Fruit fly (Drosophila melanogaster) whole organism, embryonic: ENCODE data around the gene P5CDh2.

Source experiments
- ATbp ChIP-seq: fragments of 200-800 bp; sonication (Bioruptor generic); optimal IDR thresholded peaks from 2 replicates; lab custom pipeline; 2017; ENCODE audit warnings: missing biosample characterization, mild to moderate bottlenecking, missing genetic modification characterization, missing genetic modification reagents
- Adf1 ChIP-seq: fragments of 200-800 bp; sonication (Bioruptor generic); IDR thresholded peaks from 2 replicates; pipeline ENCODE4 v1.3.6; 2022; ENCODE audit warnings: missing biosample characterization, missing genetic modification characterization
- Bgb ChIP-seq: fragments of 200-800 bp; sonication (Bioruptor generic); IDR thresholded peaks from 2 replicates; pipeline ENCODE4 v1.3.6; 2022; ENCODE audit warnings: missing biosample characterization, missing genetic modification characterization; ENCODE audit not compliant: partially characterized antibody
- CG11456 ChIP-seq: fragments of 200-800 bp; sonication (Bioruptor generic); IDR thresholded peaks from 3 replicates; pipeline ENCODE4 v1.3.6; 2022; ENCODE audit warnings: missing biosample characterization, missing genetic modification characterization
- CG11560 ChIP-seq: fragments of 200-800 bp; sonication (Bioruptor generic); IDR thresholded peaks from 3 replicates; pipeline ENCODE4 v1.3.6; 2022; ENCODE audit warnings: missing biosample characterization, missing genetic modification characterization
- CG12219 ChIP-seq: fragments of 200-800 bp; sonication (Bioruptor generic); optimal IDR thresholded peaks from 3 replicates; lab custom pipeline; 2018; ENCODE audit warnings: missing biosample characterization, mild to moderate bottlenecking, missing genetic modification characterization
- CG1233 ChIP-seq: fragments of 200-800 bp; sonication (Bioruptor generic); optimal IDR thresholded peaks from 4 replicates; lab custom pipeline; 2018; ENCODE audit warnings: missing biosample characterization, mild to moderate bottlenecking, missing genetic modification characterization
- CG13424 ChIP-seq: fragments of 200-800 bp; sonication (Bioruptor generic); optimal IDR thresholded peaks from 2 replicates; lab custom pipeline; 2019; ENCODE audit warnings: missing biosample characterization, mild to moderate bottlenecking, missing genetic modification characterization, moderate library complexity
- CG15269 ChIP-seq: fragments of 200-800 bp; sonication (Bioruptor generic); optimal IDR thresholded peaks from 2 replicates; lab custom pipeline; 2018; ENCODE audit warnings: missing biosample characterization, mild to moderate bottlenecking, missing genetic modification characterization, moderate library complexity
- CG1603 ChIP-seq: fragments of 200-800 bp; sonication (Bioruptor generic); optimal IDR thresholded peaks from 2 replicates; lab custom pipeline; 2019; ENCODE audit warnings: missing biosample characterization, mild to moderate bottlenecking, missing genetic modification characterization, moderate library complexity
- CG16779 ChIP-seq: fragments of 200-800 bp; sonication (Bioruptor generic); IDR thresholded peaks from 2 replicates; pipeline ENCODE4 v1.3.6; 2022; ENCODE audit warnings: missing biosample characterization, missing genetic modification characterization
- CG17912 ChIP-seq: fragments of 200-800 bp; sonication (Bioruptor generic); optimal IDR thresholded peaks from 2 replicates; lab custom pipeline; 2018; ENCODE audit warnings: missing biosample characterization, mild to moderate bottlenecking, missing genetic modification characterization
- CG18619 ChIP-seq: fragments of 200-800 bp; sonication (Bioruptor generic); optimal IDR thresholded peaks from 3 replicates; lab custom pipeline; 2017; ENCODE audit warnings: missing biosample characterization, mild to moderate bottlenecking, missing genetic modification characterization
- CG30020 ChIP-seq: fragments of 200-800 bp; optimal IDR thresholded peaks from 2 replicates; lab custom pipeline; 2019; ENCODE audit warnings: missing biosample characterization, mild to moderate bottlenecking, missing genetic modification characterization, moderate library complexity
- CG30431 ChIP-seq: fragments of 200-800 bp; sonication (Bioruptor generic); optimal IDR thresholded peaks from 2 replicates; lab custom pipeline; 2017; ENCODE audit warnings: missing biosample characterization, missing genetic modification characterization
- CG3065 ChIP-seq: fragments of 200-800 bp; sonication (Bioruptor generic); optimal IDR thresholded peaks from 2 replicates; lab custom pipeline; 2016; ENCODE audit warnings: missing biosample characterization, missing genetic modification characterization
- CG33213 ChIP-seq: fragments of 200-800 bp; sonication (Bioruptor generic); optimal IDR thresholded peaks from 3 replicates; lab custom pipeline; 2016; ENCODE audit warnings: missing biosample characterization, missing genetic modification characterization
- CG3407 ChIP-seq: fragments of 200-800 bp; sonication (Bioruptor generic); optimal IDR thresholded peaks from 2 replicates; lab custom pipeline; 2018; ENCODE audit warnings: missing biosample characterization, mild to moderate bottlenecking, missing genetic modification characterization
- CG34224 ChIP-seq: fragments of 200-800 bp; sonication (Bioruptor generic); IDR thresholded peaks from 3 replicates; pipeline ENCODE4 v1.3.6; 2022; ENCODE audit warnings: missing biosample characterization, missing genetic modification characterization; ENCODE audit not compliant: partially characterized antibody
- CG4820 ChIP-seq: fragments of 200-800 bp; sonication (Bioruptor generic); optimal IDR thresholded peaks from 3 replicates; lab custom pipeline; 2016; ENCODE audit warnings: missing biosample characterization, missing genetic modification characterization
- CG7357 ChIP-seq: fragments of 200-800 bp; sonication (Bioruptor generic); IDR thresholded peaks from 3 replicates; pipeline ENCODE4 v1.3.6; 2022; ENCODE audit warnings: missing biosample characterization, missing genetic modification characterization
- CG8359 ChIP-seq: fragments of 200-800 bp; sonication (Bioruptor generic); optimal IDR thresholded peaks from 2 replicates; lab custom pipeline; 2017; ENCODE audit warnings: missing biosample characterization, mild to moderate bottlenecking, missing genetic modification characterization, borderline replicate concordance
- Dip2 ChIP-seq: fragments of 200-800 bp; sonication (Bioruptor generic); IDR thresholded peaks from 2 replicates; pipeline ENCODE4 v1.3.6; 2022; ENCODE audit warnings: missing biosample characterization, missing genetic modification characterization
- Doc3 ChIP-seq: fragments of 200-800 bp; sonication (Bioruptor generic); IDR thresholded peaks from 3 replicates; pipeline ENCODE4 v1.3.6; 2022; ENCODE audit warnings: missing biosample characterization, missing genetic modification characterization; ENCODE audit not compliant: partially characterized antibody
- Fer1 ChIP-seq: fragments of 200-800 bp; sonication (Bioruptor generic); optimal IDR thresholded peaks from 2 replicates; lab custom pipeline; 2017; ENCODE audit warnings: missing biosample characterization, mild to moderate bottlenecking, missing genetic modification characterization
- HmgD ChIP-seq: fragments of 200-800 bp; sonication (Bioruptor generic); optimal IDR thresholded peaks from 3 replicates; lab custom pipeline; 2016; ENCODE audit warnings: missing biosample characterization, missing genetic modification characterization
- NC2β ChIP-seq: fragments of 200-800 bp; sonication (Bioruptor generic); optimal IDR thresholded peaks from 2 replicates; lab custom pipeline; 2016; ENCODE audit warnings: missing biosample characterization, missing genetic modification characterization
- Nf-YB ChIP-seq: fragments of 200-800 bp; sonication (Bioruptor generic); optimal IDR thresholded peaks from 3 replicates; lab custom pipeline; 2019; ENCODE audit warnings: missing biosample characterization, mild to moderate bottlenecking, missing genetic modification characterization, moderate library complexity
- NfI ChIP-seq: fragments of 200-800 bp; sonication (Bioruptor generic); optimal IDR thresholded peaks from 3 replicates; lab custom pipeline; 2018; ENCODE audit warnings: missing biosample characterization, mild to moderate bottlenecking, missing genetic modification characterization, moderate library complexity
- Trl ChIP-seq, 3 experiments: fragments of >200 bp in 2 of 3; fragments of 200-800 bp in 1 of 3; sonication (Bioruptor generic) in 1 of 3; optimal IDR thresholded peaks; 2 replicates in 1 of 3; 3 replicates in 2 of 3; lab custom pipeline; 2016 to 2017; ENCODE audit warnings: missing biosample characterization in 1 of 3, missing genetic modification characterization in 1 of 3
- bowl ChIP-seq: fragments of 200-800 bp; sonication (Bioruptor generic); IDR thresholded peaks from 2 replicates; pipeline ENCODE4 v1.3.6; 2022; ENCODE audit warnings: missing biosample characterization, missing genetic modification characterization
- br ChIP-seq: fragments of >200 bp; optimal IDR thresholded peaks from 2 replicates; lab custom pipeline; 2017
- chinmo ChIP-seq: fragments of 200-800 bp; sonication (Bioruptor generic); IDR thresholded peaks from 4 replicates; pipeline ENCODE4 v1.3.6; 2022; ENCODE audit warnings: missing biosample characterization, missing genetic modification characterization; ENCODE audit not compliant: partially characterized antibody
- crc ChIP-seq: fragments of 200-800 bp; sonication (Bioruptor generic); optimal IDR thresholded peaks from 2 replicates; lab custom pipeline; 2016; ENCODE audit warnings: missing biosample characterization, missing genetic modification characterization
- eve ChIP-seq, 2 experiments: fragments of >200 bp; optimal IDR thresholded peaks; 2 replicates each; lab custom pipeline; 2017; ENCODE audit warnings: missing biosample characterization in 2 of 2, missing genetic modification characterization in 2 of 2
- gro ChIP-seq: fragments of 200-800 bp; sonication (Bioruptor generic); optimal IDR thresholded peaks from 2 replicates; lab custom pipeline; 2016; ENCODE audit warnings: missing biosample characterization, missing genetic modification characterization
- gt ChIP-seq: fragments of 200-800 bp; sonication (Bioruptor generic); IDR thresholded peaks from 2 replicates; pipeline ENCODE4 v1.3.6; 2022; ENCODE audit warnings: missing biosample characterization, missing genetic modification characterization
- hkb ChIP-seq, 2 experiments: fragments of 200-800 bp in 1 of 2; fragments of >200 bp in 1 of 2; sonication (Bioruptor generic) in 1 of 2; IDR thresholded peaks in 1 of 2; optimal IDR thresholded peaks in 1 of 2; 2 replicates each; pipeline versions ENCODE4 v1.3.6 to Lab custom; 2017 to 2022; ENCODE audit warnings: missing biosample characterization in 1 of 2, missing genetic modification characterization in 1 of 2
- rib ChIP-seq: fragments of 200-800 bp; sonication (Bioruptor generic); IDR thresholded peaks from 2 replicates; pipeline ENCODE4 v1.3.6; 2022; ENCODE audit warnings: missing biosample characterization, missing genetic modification characterization
- ro ChIP-seq: fragments of 200-800 bp; sonication (Bioruptor generic); IDR thresholded peaks from 2 replicates; pipeline ENCODE4 v1.3.6; 2022; ENCODE audit warnings: missing biosample characterization, missing genetic modification characterization
- sob ChIP-seq: fragments of 200-800 bp; sonication (Bioruptor generic); IDR thresholded peaks from 2 replicates; pipeline ENCODE4 v1.3.6; 2022; ENCODE audit warnings: missing biosample characterization, missing genetic modification characterization
- sqz ChIP-seq: fragments of 200-800 bp; sonication (Bioruptor generic); optimal IDR thresholded peaks from 3 replicates; lab custom pipeline; 2018; ENCODE audit warnings: missing biosample characterization, mild to moderate bottlenecking, missing genetic modification characterization
- ssp ChIP-seq: fragments of 200-800 bp; sonication (Bioruptor generic); IDR thresholded peaks from 2 replicates; pipeline ENCODE4 v1.3.6; 2022; ENCODE audit warnings: missing biosample characterization, missing genetic modification characterization
- sug ChIP-seq: fragments of 200-800 bp; optimal IDR thresholded peaks from 2 replicates; lab custom pipeline; 2019; ENCODE audit warnings: missing biosample characterization, mild to moderate bottlenecking, missing genetic modification characterization, moderate library complexity
- tap ChIP-seq: fragments of 200-800 bp; optimal IDR thresholded peaks from 3 replicates; lab custom pipeline; 2019; ENCODE audit warnings: missing biosample characterization, mild to moderate bottlenecking, missing genetic modification characterization, moderate library complexity
- tgo ChIP-seq: fragments of 200-800 bp; sonication (Bioruptor generic); IDR thresholded peaks from 3 replicates; pipeline ENCODE4 v1.3.6; 2022; ENCODE audit warnings: missing biosample characterization, missing genetic modification characterization
- tll ChIP-seq, 2 experiments: fragments of 200-800 bp in 1 of 2; fragments of >200 bp in 1 of 2; sonication (Bioruptor generic) in 1 of 2; optimal IDR thresholded peaks; 2 replicates each; lab custom pipeline; 2017 to 2019; ENCODE audit warnings: missing biosample characterization in 2 of 2, missing genetic modification characterization in 2 of 2, mild to moderate bottlenecking in 1 of 2, moderate library complexity in 1 of 2
- tup ChIP-seq: fragments of 200-800 bp; sonication (Bioruptor generic); optimal IDR thresholded peaks from 2 replicates; lab custom pipeline; 2016; ENCODE audit warnings: missing biosample characterization, mild to moderate bottlenecking, missing genetic modification characterization, moderate library complexity

P5CDh2 gene

dm6 chr3R:21870158-21870971, 7.4 kb upstream of the P5CDh2 start, which contains the start of gene CG31431 (continued):
- TF ChIP-seq ro (GFP tag; lab: Robert Waterston, UW) (peak; percentile 93), Adf1 (peak; percentile 86), CG3065 (peak; percentile 92), Doc3 (GFP tag; lab: Robert Waterston, UW) (no peak), NC2β (GFP tag; lab: Kevin White, UChicago) (peak; percentile 97), hkb (optimal IDR thresholded peaks at IDR 0.05; lab: Kevin White, UChicago) (no peak), hkb (GFP tag; IDR thresholded peaks at IDR 0.05; lab: Robert Waterston, UW) (peak; percentile 98), CG33213 (peak; percentile 97), sqz (GFP tag; lab: Kevin White, UChicago) (peak; percentile 92), CG3407 (GFP tag; lab: Kevin White, UChicago) (peak; percentile 90), ssp (GFP tag; lab: Robert Waterston, UW) (peak; percentile 89), CG1233 (GFP tag; lab: Kevin White, UChicago) (peak; percentile 97), sug (peak; percentile 96), Fer1 (GFP tag; lab: Kevin White, UChicago) (peak; percentile 98), sob (GFP tag; lab: Robert Waterston, UW) (peak; percentile 99), CG4820 (GFP tag; lab: Kevin White, UChicago) (peak; percentile 98), tap (peak; percentile 97), chinmo (0 out of 4 replicates have a peak, but pooled peaks have one; percentile 17), NfI (GFP tag; lab: Kevin White, UChicago) (peak; percentile 96), Dip2 (GFP tag; lab: Robert Waterston, UW) (peak; percentile 70; the same call in 1 of the 2 replicates), CG34224 (no peak), CG1603 (tag; lab: Kevin White, UChicago) (peak; percentile 98), CG30020 (tag; lab: Kevin White, UChicago) (peak; percentile 77), ATbp (GFP tag; lab: Kevin White, UChicago) (peak; percentile 94), CG17912 (GFP tag; lab: Kevin White, UChicago) (peak; percentile 74), HmgD (GFP tag; lab: Kevin White, UChicago) (peak; percentile 95), Bgb (GFP tag; lab: Robert Waterston, UW) (no peak), CG30431 (GFP tag; lab: Kevin White, UChicago) (peak; percentile 92), CG15269 (tag; lab: Kevin White, UChicago) (peak; percentile 98), gro (peak; percentile 98), tll (GFP tag; optimal IDR thresholded peaks at IDR 0.05; lab: Kevin White, UChicago) (peak in 1 of 2 experiments; percentile 72), tgo (GFP tag; lab: Robert Waterston, UW) (peak; percentile 98), CG16779 (GFP tag; lab: Robert Waterston, UW) (peak; percentile 96), Nf-YB (GFP tag; lab: Kevin White, UChicago) (peak; percentile 82), bowl (peak; percentile 92), CG18619 (GFP tag; lab: Kevin White, UChicago) (peak; percentile 95), tup (GFP tag; lab: Kevin White, UChicago) (peak; percentile 94), br (no peak), CG11456 (GFP tag; lab: Robert Waterston, UW) (peak; percentile 98), Trl (optimal IDR thresholded peaks at IDR 0.05; lab: Kevin White, UChicago) (no peak), Trl (GFP tag; optimal IDR thresholded peaks at IDR 0.05; lab: Kevin White, UChicago) (peak; percentile 98), CG7357 (peak; percentile 93), gt (peak; percentile 88), CG13424 (tag; lab: Kevin White, UChicago) (peak; percentile 97), CG11560 (tag; lab: Robert Waterston, UW) (peak; percentile 90), eve (GFP tag; optimal IDR thresholded peaks at IDR 0.05; lab: Kevin White, UChicago) (peak; percentile 73 to 97), CG8359 (GFP tag; lab: Kevin White, UChicago) (peak; percentile 90), rib (peak; percentile 98), crc (GFP tag; lab: Kevin White, UChicago) (peak; percentile 97), CG12219 (GFP tag; lab: Kevin White, UChicago) (peak; percentile 97)
